Worm (Caenorhabditis elegans) whole organism, L4/young adult: ENCODE results near the gene ZK622.1.

Experiments
- W03F9.2 ChIP-seq: fragments of 150-350 bp; optimal IDR thresholded peaks from 2 replicates; lab custom pipeline; 2014; ENCODE audit warnings: missing biosample characterization, missing genetic modification characterization
- dao-5 ChIP-seq: sonication (generic microtip); optimal IDR thresholded peaks from 2 replicates; lab custom pipeline; 2016; ENCODE audit warnings: missing genotype, missing genetic modification characterization, moderate library complexity, missing compliant biosample characterization
- him-1 ChIP-seq: sonication (generic microtip); optimal IDR thresholded peaks from 2 replicates; lab custom pipeline; 2016; ENCODE audit warnings: missing genotype, missing genetic modification reagents, missing genetic modification characterization, missing compliant biosample characterization

Gene ZK622.1

ce11 chrII:5293287-5293850 lies at the start of gene ZK622.1:
TSS of gene ZK622.1 (plus strand) at chrII:5293800.
- TF ChIP-seq W03F9.2 (tag; lab: Kevin White, UChicago) (no peak), dao-5 (peak; percentile 24)

ce11 chrII:5246791-5247361 lies 46.7 kb upstream of the ZK622.1 start, which contains the start of gene ptr-6:
TSS of gene ptr-6 (minus strand) at chrII:5246837.
- TF ChIP-seq dao-5 (no peak), him-1 (no peak), W03F9.2 (tag; lab: Kevin White, UChicago) (no peak)

- no peak for TF ChIP-seq W03F9.2 (tag; lab: Kevin White, UChicago)
- no peak for TF ChIP-seq him-1
- TF ChIP-seq dao-5 = no peak
Measured at ce11 chrII:5255435-5255834, 38.2 kb upstream of the ZK622.1 start, which contains the start of gene frpr-4. TSS of gene frpr-4 (minus strand) at chrII:5255535.

ce11 chrII:5264650-5265049 lies 28.9 kb upstream of the ZK622.1 start:
- TF ChIP-seq dao-5 = no peak
- TF ChIP-seq him-1 = no peak
- TF ChIP-seq W03F9.2 (tag; lab: Kevin White, UChicago) = no peak

ce11 chrII:5268977-5269376 lies 24.6 kb upstream of the ZK622.1 start:
- TF ChIP-seq W03F9.2 (tag; lab: Kevin White, UChicago) (no peak), dao-5 (no peak), him-1 (no peak)

- no peak for TF ChIP-seq dao-5
- TF ChIP-seq him-1 = no peak
- no peak for TF ChIP-seq W03F9.2 (tag; lab: Kevin White, UChicago)
Measured at ce11 chrII:5271729-5272322, 21.8 kb upstream of the ZK622.1 start, which contains the start of gene drn-1. TSS of gene drn-1 (minus strand) at chrII:5271845.

ce11 chrII:5276736-5277135 lies 16.9 kb upstream of the ZK622.1 start:
- TF ChIP-seq W03F9.2 (tag; lab: Kevin White, UChicago) (no peak), him-1 (peak; percentile 50), dao-5 (no peak)

- no peak for TF ChIP-seq him-1
- no peak for TF ChIP-seq dao-5
- no peak for TF ChIP-seq W03F9.2 (tag; lab: Kevin White, UChicago)
Measured at ce11 chrII:5277780-5278179, 15.8 kb upstream of the ZK622.1 start.

ce11 chrII:5281137-5281536 lies 12.5 kb upstream of the ZK622.1 start:
- no peak for TF ChIP-seq W03F9.2 (tag; lab: Kevin White, UChicago)

- TF ChIP-seq him-1 = no peak
- no peak for TF ChIP-seq W03F9.2 (tag; lab: Kevin White, UChicago)
- no peak for TF ChIP-seq dao-5
Measured at ce11 chrII:5282192-5282591, 11.4 kb upstream of the ZK622.1 start, which contains the start of gene pmt-1. TSS of gene pmt-1 (minus strand) at chrII:5282523.

ce11 chrII:5282740-5283281 lies 10.8 kb upstream of the ZK622.1 start:
- TF ChIP-seq him-1 (no peak), W03F9.2 (tag; lab: Kevin White, UChicago) (no peak), dao-5 (no peak)

ce11 chrII:5285029-5285428 lies 8.6 kb upstream of the ZK622.1 start, which contains the start of gene gur-5:
TSS of gene gur-5 (plus strand) at chrII:5285329.
- TF ChIP-seq dao-5 (no peak), him-1 (no peak), W03F9.2 (tag; lab: Kevin White, UChicago) (no peak)

- TF ChIP-seq dao-5 (no peak), him-1 (no peak), W03F9.2 (tag; lab: Kevin White, UChicago) (no peak)
Measured at ce11 chrII:5289142-5289541, 4.5 kb upstream of the ZK622.1 start, which contains the start of gene ZK622.5. TSS of gene ZK622.5 (plus strand) at chrII:5289442.

- TF ChIP-seq dao-5 (no peak), him-1 (no peak), W03F9.2 (tag; lab: Kevin White, UChicago) (no peak)
Measured at ce11 chrII:5291051-5291450, 2.5 kb upstream of the ZK622.1 start.

- TF ChIP-seq dao-5 (peak; percentile 38), him-1 (peak; percentile 78), W03F9.2 (tag; lab: Kevin White, UChicago) (no peak)
Measured at ce11 chrII:5292226-5292752, 1.3 kb upstream of the ZK622.1 start, which contains the start of gene ZK622.4. TSS of gene ZK622.4 (plus strand) at chrII:5292702.
